Worm (Caenorhabditis elegans) whole organism, L4 larva: ENCODE data around the gene med-2.

Source experiments
- ceh-32 ChIP-seq: sonication (generic microtip); optimal IDR thresholded peaks from 2 replicates; lab custom pipeline; 2016; ENCODE audit warnings: mild to moderate bottlenecking, missing genetic modification characterization, missing compliant biosample characterization; ENCODE audit not compliant: poor library complexity
- dmd-9 ChIP-seq: fragments of 200-800 bp; sonication (Bioruptor generic); IDR thresholded peaks from 2 replicates; pipeline ENCODE4 v1.3.6; 2022; ENCODE audit warnings: missing genetic modification reagents, missing genetic modification characterization, missing compliant biosample characterization
- dve-1 ChIP-seq: sonication (generic microtip); optimal IDR thresholded peaks from 2 replicates; lab custom pipeline; 2017; ENCODE audit warnings: antibody characterized with exemption, mild to moderate bottlenecking, missing genetic modification characterization, missing compliant biosample characterization; ENCODE audit not compliant: insufficient read depth
- lsy-2 ChIP-seq, 2 experiments: fragments of 150-350 bp in 1 of 2; sonication (generic microtip) in 1 of 2; optimal IDR thresholded peaks; 2 replicates each; lab custom pipeline; 2014 to 2017; ENCODE audit warnings: missing biosample characterization in 2 of 2, missing genetic modification characterization in 2 of 2
- nhr-76 ChIP-seq: fragments of 150-350 bp; optimal IDR thresholded peaks from 2 replicates; lab custom pipeline; 2014; ENCODE audit warnings: missing biosample characterization, missing genetic modification characterization
- pha-4 ChIP-seq, 2 experiments: fragments of 150-350 bp in 1 of 2; fragments of 200-800 bp in 1 of 2; sonication (Bioruptor generic) in 1 of 2; IDR thresholded peaks in 1 of 2; optimal IDR thresholded peaks in 1 of 2; 2 replicates each; pipeline versions ENCODE4 v1.3.6 to Lab custom; 2014 to 2022; ENCODE audit warnings: missing genetic modification characterization in 2 of 2, missing genetic modification reagents in 2 of 2, missing biosample characterization in 1 of 2, missing compliant biosample characterization in 1 of 2

DNA sequence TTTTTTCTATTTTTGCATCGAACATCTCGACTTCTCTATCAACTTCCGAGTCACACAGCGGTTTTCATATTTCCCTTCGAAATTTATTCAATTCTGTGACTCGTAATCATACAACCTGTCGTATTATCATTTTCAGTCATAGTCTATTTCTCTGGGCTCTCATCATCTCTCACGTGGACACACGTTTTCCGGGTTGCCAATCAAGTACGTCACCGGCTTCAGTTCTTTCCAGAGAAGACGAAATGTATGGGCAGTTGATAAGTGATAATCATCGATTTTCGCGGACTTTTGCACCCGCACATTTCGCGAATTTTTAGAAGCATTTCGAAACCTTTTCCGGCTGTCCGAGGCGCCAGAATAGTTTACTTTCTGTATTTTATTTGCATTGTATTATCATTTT is 34.0 kb upstream of the med-2 start, which contains the start of gene srv-1:
- TF ChIP-seq pha-4 (GFP tag; IDR thresholded peaks at IDR 0.05; lab: Robert Waterston, UW) = no peak
- TF ChIP-seq pha-4 (tag; optimal IDR thresholded peaks at IDR 0.05; lab: Kevin White, UChicago) = no peak
- peak in 1 of 2 experiments; percentile 13 for TF ChIP-seq lsy-2 (tag; optimal IDR thresholded peaks at IDR 0.05; lab: Kevin White, UChicago)
- no peak for TF ChIP-seq dmd-9 (GFP tag; lab: Robert Waterston, UW)
- TF ChIP-seq ceh-32 = no peak
- no peak for TF ChIP-seq nhr-76
- peak; percentile 66 for TF ChIP-seq dve-1 (tag; lab: Kevin White, UChicago)
